Worm (Caenorhabditis elegans): ENCODE measurements around the gene F26D10.13.

The F26D10.13 gene

ce11 chrIV:17273602-17274110 lies 9.0 kb upstream of the F26D10.13 start, which contains the start of gene gln-5:
TSS of gene gln-5 (minus strand) at chrIV:17273652.
- TF ChIP-seq nhr-111 (GFP tag; optimal IDR thresholded peaks at IDR 0.05) = no peak
- TF ChIP-seq aha-1 (tag) = peak; percentile 34
- 0 out of 2 replicates have a peak, but pooled peaks have one; percentile 45 for TF ChIP-seq snpc-1.2 (GFP tag; IDR thresholded peaks at IDR 0.05)
- TF ChIP-seq lin-38 (GFP tag; IDR thresholded peaks at IDR 0.05) = peak; percentile 64

- TF ChIP-seq dve-1 (tag; optimal IDR thresholded peaks at IDR 0.05; ENCODE audit: insufficient read depth) = no peak
- no peak for TF ChIP-seq arid-1 (GFP tag; conservative IDR thresholded peaks at IDR 0.05)
- TF ChIP-seq daf-19 (GFP tag; conservative IDR thresholded peaks at IDR 0.05) = no peak
- no peak for TF ChIP-seq zfp-3 (GFP tag; conservative IDR thresholded peaks at IDR 0.05)
- no peak for TF ChIP-seq tra-1 (GFP tag; IDR thresholded peaks at IDR 0.05)
- TF ChIP-seq nhr-77 (tag; optimal IDR thresholded peaks at IDR 0.05) = no peak
- no peak for TF ChIP-seq sdz-12 (GFP tag; optimal IDR thresholded peaks at IDR 0.05)
- no peak for TF ChIP-seq ceh-44 (GFP tag; IDR thresholded peaks at IDR 0.05)
- no peak for TF ChIP-seq skn-1 (tag; optimal IDR thresholded peaks at IDR 0.05)
- no peak for TF ChIP-seq zag-1 (tag; optimal IDR thresholded peaks at IDR 0.05)
Observed at ce11 chrIV:17269702-17270101, 5.1 kb upstream of the F26D10.13 start.

- TF ChIP-seq sdz-12 (GFP tag; optimal IDR thresholded peaks at IDR 0.05) (no peak), nhr-6 (tag; optimal IDR thresholded peaks at IDR 0.05) (no peak), hmg-1.1 (GFP tag; IDR thresholded peaks at IDR 0.05) (no peak), Y48G9A.11 (GFP tag; IDR thresholded peaks at IDR 0.05) (no peak), dmd-8 (GFP tag; IDR thresholded peaks at IDR 0.05) (no peak), spr-1 (tag; optimal IDR thresholded peaks at IDR 0.05) (no peak), nhr-41 (GFP tag; IDR thresholded peaks at IDR 0.05) (no peak), ceh-32 (tag; optimal IDR thresholded peaks at IDR 0.05; ENCODE audit: poor library complexity) (no peak), unc-62 (GFP tag; optimal IDR thresholded peaks at IDR 0.05 in 1 of 2) (no peak), unc-62 (tag; optimal IDR thresholded peaks at IDR 0.05) (no peak)
Observed at ce11 chrIV:17269042-17269441, 4.4 kb upstream of the F26D10.13 start, which contains the start of gene atgp-1. TSS of gene atgp-1 (plus strand) at chrIV:17269342.

- TF ChIP-seq hlh-11 (tag; optimal IDR thresholded peaks at IDR 0.05) (peak; percentile 47), lin-13 (GFP tag; optimal IDR thresholded peaks at IDR 0.05) (peak; percentile 13), daf-16 (GFP tag; optimal IDR thresholded peaks at IDR 0.05) (no peak), daf-16 (tag; optimal IDR thresholded peaks at IDR 0.05) (peak; percentile 19), snpc-1.2 (GFP tag; IDR thresholded peaks at IDR 0.05) (peak; percentile 51), nhr-28 (tag; optimal IDR thresholded peaks at IDR 0.05) (peak; percentile 50), aha-1 (tag) (peak; percentile 97), zag-1 (tag; optimal IDR thresholded peaks at IDR 0.05) (no peak), mep-1 (tag; optimal IDR thresholded peaks at IDR 0.05) (peak; percentile 60), skn-1 (tag; optimal IDR thresholded peaks at IDR 0.05) (no peak), dmd-6 (GFP tag; IDR thresholded peaks at IDR 0.05) (peak; percentile 32; the same call in 1 of the 2 replicates), dpl-1 (GFP tag; optimal IDR thresholded peaks at IDR 0.05) (peak; percentile 35), hlh-30 (tag; optimal IDR thresholded peaks at IDR 0.05; ENCODE audit: insufficient read depth) (peak; percentile 46), zfp-2 (tag; optimal IDR thresholded peaks at IDR 0.05) (no peak), mes-2 (tag; optimal IDR thresholded peaks at IDR 0.05; ENCODE audit: poor library complexity, severe bottlenecking) (peak; percentile 58), dve-1 (tag; optimal IDR thresholded peaks at IDR 0.05; ENCODE audit: insufficient read depth) (peak; percentile 17), hif-1 (tag; optimal IDR thresholded peaks at IDR 0.05) (peak in 1 of 2 experiments; percentile 38), mxl-3 (GFP tag; optimal IDR thresholded peaks at IDR 0.05) (peak; percentile 35), pqm-1 (tag; optimal IDR thresholded peaks at IDR 0.05) (no peak), nhr-10 (tag; optimal IDR thresholded peaks at IDR 0.05) (no peak), R02D3.7 (tag; optimal IDR thresholded peaks at IDR 0.05) (no peak), unc-62 (GFP tag; optimal IDR thresholded peaks at IDR 0.05 in 1 of 2) (peak in 1 of 2 experiments; percentile 97), unc-62 (tag; optimal IDR thresholded peaks at IDR 0.05) (no peak), hmg-1.1 (GFP tag; IDR thresholded peaks at IDR 0.05) (peak; percentile 72), ama-1 (optimal IDR thresholded peaks at IDR 0.05) (peak; percentile 29), lsy-2 (tag; optimal IDR thresholded peaks at IDR 0.05) (peak in 1 of 2 experiments; percentile 23)
Observed at ce11 chrIV:17268628-17269027, 4.0 kb upstream of the F26D10.13 start.
